Fruit fly (Drosophila melanogaster): Measurements from ENCODE around the gene CG5953.
A peak's percentile ranks its signal among the peaks of the same experiment; 100 is the strongest.

CG5953 gene

DNA sequence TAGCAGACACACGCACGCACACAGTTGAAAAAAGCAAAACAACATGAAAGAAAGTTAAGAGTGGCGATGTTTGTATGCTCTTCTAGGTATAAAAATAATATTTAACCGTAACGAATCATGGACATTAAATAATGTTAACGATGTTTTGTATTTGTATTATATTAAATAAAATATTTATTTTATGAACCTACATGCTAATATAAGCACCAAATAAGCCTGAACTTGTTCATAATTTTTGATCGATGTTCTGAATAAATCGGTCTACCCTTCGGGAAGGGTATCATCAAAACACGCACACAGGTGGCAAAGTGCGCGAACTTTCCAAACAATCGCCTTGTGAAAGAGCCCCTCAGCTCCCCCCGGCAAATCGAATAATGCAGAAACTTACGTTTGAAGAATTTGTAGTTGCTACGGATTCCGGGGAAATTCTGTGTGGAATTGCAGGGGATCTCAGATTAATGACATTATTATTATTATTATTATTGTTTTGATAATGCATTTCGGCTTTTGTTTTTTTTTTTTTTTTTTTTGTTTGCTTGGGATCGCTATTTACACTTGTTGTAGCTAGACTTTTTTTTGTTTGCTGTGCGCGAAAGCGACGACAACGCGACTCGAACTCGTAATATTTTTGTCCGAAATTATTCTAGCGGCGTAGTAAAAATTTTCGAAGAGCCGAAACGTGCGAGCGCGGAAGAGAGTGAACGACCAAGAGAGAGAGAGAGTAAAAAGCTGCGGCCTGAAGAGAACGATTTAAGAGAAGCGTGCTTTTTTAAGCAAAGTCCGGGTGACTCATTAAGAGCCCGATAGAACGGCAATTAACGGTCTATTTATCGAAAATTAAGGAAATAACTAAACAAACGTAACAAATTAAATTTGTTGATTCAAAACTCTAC lies 12.8 kb downstream of the CG5953 start (continued):
- TF ChIP-seq CG9727 (GFP tag; optimal IDR thresholded peaks at IDR 0.05) (no peak), Antp (GFP tag; optimal IDR thresholded peaks at IDR 0.05) (no peak), cg (GFP tag; optimal IDR thresholded peaks at IDR 0.05) (peak; percentile 21), jigr1 (GFP tag; IDR thresholded peaks at IDR 0.05) (no peak), Max (GFP tag; optimal IDR thresholded peaks at IDR 0.05) (no peak), GATAe (GFP tag; conservative IDR thresholded peaks at IDR 0.05) (no peak), HmgD (GFP tag; optimal IDR thresholded peaks at IDR 0.05) (no peak), pum (GFP tag; optimal IDR thresholded peaks at IDR 0.05) (no peak), twi (tag; optimal IDR thresholded peaks at IDR 0.05) (no peak), CG4617 (GFP tag; optimal IDR thresholded peaks at IDR 0.05; ENCODE audit: borderline replicate concordance) (no peak), HHEX (GFP tag; optimal IDR thresholded peaks at IDR 0.05) (peak; percentile 11), CG17385 (GFP tag; optimal IDR thresholded peaks at IDR 0.05) (no peak), CG11695 (GFP tag; IDR thresholded peaks at IDR 0.05) (0 out of 3 replicates have a peak, but pooled peaks have one; percentile 6), CG1529 (GFP tag; optimal IDR thresholded peaks at IDR 0.05) (no peak), Pdp1 (GFP tag; optimal IDR thresholded peaks at IDR 0.05) (peak in 1 of 2 experiments; percentile 50), fd96Cb (tag; optimal IDR thresholded peaks at IDR 0.05) (peak; percentile 9), Rfx (GFP tag; IDR thresholded peaks at IDR 0.05) (peak; percentile 30; the same call in 1 of the 2 replicates), CG2202 (tag; optimal IDR thresholded peaks at IDR 0.05) (no peak), CG17328 (GFP tag; IDR thresholded peaks at IDR 0.05) (peak; percentile 57), Hmx (GFP tag; optimal IDR thresholded peaks at IDR 0.05) (no peak), CG11085 (GFP tag; IDR thresholded peaks at IDR 0.05) (no peak), CG10543 (GFP tag; optimal IDR thresholded peaks at IDR 0.05) (peak; percentile 31), Bgb (GFP tag; IDR thresholded peaks at IDR 0.05; ENCODE audit: partially characterized antibody) (no peak), CG9817 (tag; optimal IDR thresholded peaks at IDR 0.05) (no peak), CG32767 (GFP tag; IDR thresholded peaks at IDR 0.05) (no peak), kni (GFP tag; optimal IDR thresholded peaks at IDR 0.05) (no peak), slp2 (GFP tag; optimal IDR thresholded peaks at IDR 0.05) (no peak), CG30431 (GFP tag; optimal IDR thresholded peaks at IDR 0.05) (no peak), CG6654 (GFP tag; optimal IDR thresholded peaks at IDR 0.05) (no peak), dmrt99B (tag; optimal IDR thresholded peaks at IDR 0.05) (peak; percentile 38), Dbx (GFP tag; IDR thresholded peaks at IDR 0.05) (peak; percentile 12; the same call in 1 of the 3 replicates), grn (GFP tag; optimal IDR thresholded peaks at IDR 0.05) (peak; percentile 18), Hr51 (GFP tag; optimal IDR thresholded peaks at IDR 0.05) (peak in 1 of 2 experiments; percentile 18), pfk (GFP tag; optimal IDR thresholded peaks at IDR 0.05) (no peak), cato (GFP tag; optimal IDR thresholded peaks at IDR 0.05; ENCODE audit: borderline replicate concordance) (no peak), nom (GFP tag; optimal IDR thresholded peaks at IDR 0.05) (peak; percentile 24), Doc3 (GFP tag; IDR thresholded peaks at IDR 0.05; ENCODE audit: partially characterized antibody) (no peak), crol (GFP tag; IDR thresholded peaks at IDR 0.05) (peak; percentile 62; the same call in 1 of the 2 replicates), Ptx1 (GFP tag; IDR thresholded peaks at IDR 0.05) (peak; percentile 49; the same call in 1 of the 2 replicates), grau (tag; optimal IDR thresholded peaks at IDR 0.05) (peak; percentile 50), Fer1 (GFP tag; optimal IDR thresholded peaks at IDR 0.05) (peak; percentile 43), ash1 (GFP tag; optimal IDR thresholded peaks at IDR 0.05) (no peak), Atf3 (GFP tag; optimal IDR thresholded peaks at IDR 0.05) (no peak), fd3F (GFP tag; optimal IDR thresholded peaks at IDR 0.05) (no peak), CG10366 (GFP tag; IDR thresholded peaks at IDR 0.05) (no peak; the same call in 1 of the 2 replicates), CG10979 (tag; optimal IDR thresholded peaks at IDR 0.05) (peak; percentile 15), Awh (GFP tag; IDR thresholded peaks at IDR 0.05) (no peak; the same call in 1 of the 2 replicates), CG12942 (GFP tag; optimal IDR thresholded peaks at IDR 0.05) (peak; percentile 20)
